Worm (Caenorhabditis elegans) whole organism, L3 larva: ENCODE measurements around the gene nhr-211.

Source experiments
- egl-27 ChIP-seq: sonication (generic microtip); optimal IDR thresholded peaks from 4 replicates; lab custom pipeline; 2017; ENCODE audit warnings: missing biosample characterization, missing genetic modification reagents, missing genetic modification characterization
- fos-1 ChIP-seq: fragments of 150-350 bp; optimal IDR thresholded peaks from 2 replicates; lab custom pipeline; 2014; ENCODE audit warnings: missing biosample characterization, missing genetic modification characterization
- lin-15B ChIP-seq: fragments of 150-350 bp; optimal IDR thresholded peaks from 2 replicates; lab custom pipeline; 2014; ENCODE audit warnings: missing biosample characterization, missing genetic modification characterization
- pqm-1 ChIP-seq: fragments of 150-350 bp; optimal IDR thresholded peaks from 2 replicates; lab custom pipeline; 2017; ENCODE audit warnings: missing biosample characterization, missing genetic modification characterization, inconsistent platforms
- tbx-2 ChIP-seq: sonication (generic microtip); optimal IDR thresholded peaks from 2 replicates; lab custom pipeline; 2016; ENCODE audit warnings: mild to moderate bottlenecking, missing genetic modification characterization, missing compliant biosample characterization
- ztf-11 ChIP-seq: fragments of 150-350 bp; optimal IDR thresholded peaks from 2 replicates; lab custom pipeline; 2014; ENCODE audit warnings: missing biosample characterization, missing genetic modification characterization

ce11 chrV:449685-450084, 37.1 kb upstream of the nhr-211 start, which contains the start of gene M02H5.8:
- TF ChIP-seq egl-27 (no peak), ztf-11 (tag; lab: Kevin White, UChicago) (no peak), tbx-2 (tag; lab: Kevin White, UChicago) (no peak), pqm-1 (tag; lab: Kevin White, UChicago) (peak; percentile 47), fos-1 (no peak), lin-15B (tag; lab: Kevin White, UChicago) (no peak)
